Worm (Caenorhabditis elegans) whole organism, L1 larva: ENCODE measurements around the gene C55A1.7.

Experiments
- ama-1 ChIP-seq: fragments of 150-350 bp; optimal IDR thresholded peaks from 2 replicates; lab custom pipeline; 2014
- blmp-1 ChIP-seq: fragments of 150-350 bp; optimal IDR thresholded peaks from 2 replicates; lab custom pipeline; 2014; ENCODE audit warnings: missing biosample characterization, missing genetic modification characterization
- efl-3 ChIP-seq: fragments of 200-800 bp; sonication (Bioruptor generic); optimal IDR thresholded peaks from 2 replicates; lab custom pipeline; 2018; ENCODE audit warnings: mild to moderate bottlenecking, missing genetic modification characterization, missing compliant biosample characterization
- fkh-10 ChIP-seq: sonication (generic microtip); optimal IDR thresholded peaks from 2 replicates; lab custom pipeline; 2017; ENCODE audit warnings: missing biosample characterization, missing genetic modification reagents, missing genetic modification characterization
- grh-1 ChIP-seq: fragments of 200-800 bp; sonication (Bioruptor generic); IDR thresholded peaks from 2 replicates; pipeline ENCODE4 v1.3.6; 2022; ENCODE audit warnings: missing genetic modification reagents, missing genetic modification characterization, missing compliant biosample characterization
- lsy-2 ChIP-seq, 2 experiments: fragments of 150-350 bp; optimal IDR thresholded peaks; 2 replicates each; lab custom pipeline; 2014; ENCODE audit warnings: missing biosample characterization in 2 of 2, missing genetic modification characterization in 2 of 2
- mdl-1 ChIP-seq, 2 experiments: fragments of 150-350 bp; optimal IDR thresholded peaks; 2 replicates each; lab custom pipeline; 2014 to 2017; ENCODE audit warnings: missing biosample characterization in 2 of 2, missing genetic modification characterization in 2 of 2, inconsistent platforms in 1 of 2
- mep-1 ChIP-seq: fragments of 150-350 bp; optimal IDR thresholded peaks from 2 replicates; lab custom pipeline; 2014; ENCODE audit warnings: missing biosample characterization, missing genetic modification characterization
- nhr-237 ChIP-seq: fragments of 150-350 bp; optimal IDR thresholded peaks from 2 replicates; lab custom pipeline; 2014; ENCODE audit warnings: missing biosample characterization, missing genetic modification characterization
- nhr-28 ChIP-seq: fragments of 150-350 bp; optimal IDR thresholded peaks from 2 replicates; lab custom pipeline; 2014; ENCODE audit warnings: missing biosample characterization, missing genetic modification characterization
- skn-1 ChIP-seq: fragments of 150-350 bp; optimal IDR thresholded peaks from 2 replicates; lab custom pipeline; 2014; ENCODE audit warnings: missing biosample characterization, missing genetic modification characterization
- snpc-4 ChIP-seq: fragments of 150-350 bp; optimal IDR thresholded peaks from 2 replicates; lab custom pipeline; 2014; ENCODE audit warnings: missing biosample characterization, missing genetic modification characterization
- ztf-11 ChIP-seq, 2 experiments: sonication (generic microtip); optimal IDR thresholded peaks; 2 replicates each; lab custom pipeline; 2016 to 2017; ENCODE audit warnings: missing genetic modification characterization in 2 of 2, missing biosample characterization in 1 of 2, missing compliant biosample characterization in 1 of 2

- no peak for TF ChIP-seq mdl-1 (tag; optimal IDR thresholded peaks at IDR 0.05; lab: Kevin White, UChicago)
- TF ChIP-seq ama-1 (lab: Kevin White, UChicago): no peak
- TF ChIP-seq snpc-4: no peak
- peak; percentile 35 for TF ChIP-seq mep-1 (tag; lab: Kevin White, UChicago)
- TF ChIP-seq blmp-1 (tag; lab: Kevin White, UChicago): no peak
- TF ChIP-seq efl-3 (GFP tag; lab: Kevin White, UChicago): no peak
- no peak for TF ChIP-seq fkh-10 (GFP tag; lab: Kevin White, UChicago)
- TF ChIP-seq grh-1 (GFP tag; lab: Robert Waterston, UW): no peak
- no peak for TF ChIP-seq ztf-11 (tag; optimal IDR thresholded peaks at IDR 0.05; lab: Kevin White, UChicago)
- TF ChIP-seq nhr-28: no peak
- TF ChIP-seq nhr-237 (tag; lab: Kevin White, UChicago): no peak
- TF ChIP-seq skn-1 (tag; lab: Kevin White, UChicago): no peak
- no peak for TF ChIP-seq lsy-2 (tag; optimal IDR thresholded peaks at IDR 0.05; lab: Kevin White, UChicago)
Measured at ce11 chrV:15610350-15610940, 37.0 kb downstream of the C55A1.7 start, which contains the start of the genes fbxa-153 and str-12.
